Fruit fly (Drosophila melanogaster) whole organism, embryonic: ENCODE results near the gene CG42305.

Experiments used
- Abd-B ChIP-seq: fragments of 200-800 bp; sonication (Bioruptor generic); optimal IDR thresholded peaks from 2 replicates; lab custom pipeline; 2018; ENCODE audit warnings: missing biosample characterization, mild to moderate bottlenecking, missing genetic modification characterization, moderate library complexity
- BtbVII ChIP-seq: fragments of 200-800 bp; sonication (Bioruptor generic); optimal IDR thresholded peaks from 3 replicates; lab custom pipeline; 2017; ENCODE audit warnings: missing biosample characterization, mild to moderate bottlenecking, missing genetic modification characterization
- CG10209 ChIP-seq: fragments of 200-800 bp; sonication (Bioruptor generic); optimal IDR thresholded peaks from 3 replicates; lab custom pipeline; 2017; ENCODE audit warnings: missing biosample characterization, mild to moderate bottlenecking, missing genetic modification characterization, missing genetic modification reagents
- CG1024 ChIP-seq: fragments of 200-800 bp; sonication (Bioruptor generic); IDR thresholded peaks from 2 replicates; pipeline ENCODE4 v1.3.6; 2022; ENCODE audit warnings: missing biosample characterization, missing genetic modification characterization
- CG11093 ChIP-seq: fragments of 200-800 bp; sonication (Bioruptor generic); IDR thresholded peaks from 3 replicates; pipeline ENCODE4 v1.3.6; 2022; ENCODE audit warnings: missing biosample characterization, missing genetic modification characterization
- CG11504 ChIP-seq: fragments of 200-800 bp; sonication (Bioruptor generic); optimal IDR thresholded peaks from 3 replicates; lab custom pipeline; 2019; ENCODE audit warnings: missing biosample characterization, mild to moderate bottlenecking, missing genetic modification characterization, moderate library complexity
- CG14441 ChIP-seq: fragments of 200-800 bp; sonication (Bioruptor generic); IDR thresholded peaks from 2 replicates; pipeline ENCODE4 v1.3.6; 2022; ENCODE audit warnings: missing biosample characterization, missing genetic modification characterization
- CG14667 ChIP-seq: fragments of 200-800 bp; sonication (Bioruptor generic); IDR thresholded peaks from 2 replicates; pipeline ENCODE4 v1.3.6; 2022; ENCODE audit warnings: missing biosample characterization, missing genetic modification characterization
- CG14965 ChIP-seq: fragments of 200-800 bp; sonication (Bioruptor generic); optimal IDR thresholded peaks from 2 replicates; lab custom pipeline; 2016; ENCODE audit warnings: missing biosample characterization, missing genetic modification characterization, borderline replicate concordance
- CG15269 ChIP-seq: fragments of 200-800 bp; sonication (Bioruptor generic); optimal IDR thresholded peaks from 2 replicates; lab custom pipeline; 2018; ENCODE audit warnings: missing biosample characterization, mild to moderate bottlenecking, missing genetic modification characterization, moderate library complexity
- CG15601 ChIP-seq: fragments of 200-800 bp; sonication (Bioruptor generic); optimal IDR thresholded peaks from 3 replicates; lab custom pipeline; 2019; ENCODE audit warnings: missing biosample characterization, mild to moderate bottlenecking, missing genetic modification characterization, moderate library complexity
- CG1602 ChIP-seq: fragments of 200-800 bp; sonication (Bioruptor generic); optimal IDR thresholded peaks from 3 replicates; lab custom pipeline; 2016; ENCODE audit warnings: missing biosample characterization, missing genetic modification characterization
- CG18599 ChIP-seq: fragments of 200-800 bp; sonication (Bioruptor generic); optimal IDR thresholded peaks from 3 replicates; lab custom pipeline; 2017; ENCODE audit warnings: missing biosample characterization, missing genetic modification characterization, mild to moderate bottlenecking, moderate library complexity, missing genetic modification reagents
- CG31388 ChIP-seq: fragments of 200-800 bp; sonication (Bioruptor generic); optimal IDR thresholded peaks from 2 replicates; lab custom pipeline; 2016; ENCODE audit warnings: missing biosample characterization, missing genetic modification characterization
- CG32772 ChIP-seq: fragments of 200-800 bp; sonication (Bioruptor generic); IDR thresholded peaks from 2 replicates; pipeline ENCODE4 v1.3.6; 2022; ENCODE audit warnings: missing biosample characterization, missing genetic modification characterization
- CG3407 ChIP-seq: fragments of 200-800 bp; sonication (Bioruptor generic); optimal IDR thresholded peaks from 2 replicates; lab custom pipeline; 2018; ENCODE audit warnings: missing biosample characterization, mild to moderate bottlenecking, missing genetic modification characterization
- CG4328 ChIP-seq: fragments of 200-800 bp; sonication (Bioruptor generic); optimal IDR thresholded peaks from 3 replicates; lab custom pipeline; 2017; ENCODE audit warnings: missing biosample characterization, missing genetic modification reagents, missing genetic modification characterization
- CG4424 ChIP-seq: fragments of 200-800 bp; sonication (Bioruptor generic); optimal IDR thresholded peaks from 3 replicates; lab custom pipeline; 2016; ENCODE audit warnings: missing biosample characterization, missing genetic modification characterization
- CG6272 ChIP-seq: fragments of 200-800 bp; sonication (Bioruptor generic); IDR thresholded peaks from 2 replicates; pipeline ENCODE4 v1.3.6; 2022; ENCODE audit warnings: missing biosample characterization, missing genetic modification characterization
- CG7963 ChIP-seq: fragments of 200-800 bp; sonication (Bioruptor generic); IDR thresholded peaks from 3 replicates; pipeline ENCODE4 v1.3.6; 2022; ENCODE audit warnings: missing biosample characterization, missing genetic modification characterization; ENCODE audit not compliant: partially characterized antibody
- Dp ChIP-seq: fragments of 200-800 bp; sonication (Bioruptor generic); optimal IDR thresholded peaks from 2 replicates; lab custom pipeline; 2018; ENCODE audit warnings: missing biosample characterization, mild to moderate bottlenecking, missing genetic modification characterization, moderate library complexity
- E2f2 ChIP-seq: fragments of 200-800 bp; sonication (Bioruptor generic); IDR thresholded peaks from 2 replicates; pipeline ENCODE4 v1.3.6; 2022; ENCODE audit warnings: missing biosample characterization, missing genetic modification characterization
- Hsf ChIP-seq: fragments of 200-800 bp; sonication (Bioruptor generic); optimal IDR thresholded peaks from 3 replicates; lab custom pipeline; 2016; ENCODE audit warnings: missing biosample characterization, missing genetic modification characterization
- Nf-YC ChIP-seq: fragments of 200-800 bp; optimal IDR thresholded peaks from 3 replicates; lab custom pipeline; 2019; ENCODE audit warnings: missing biosample characterization, mild to moderate bottlenecking, missing genetic modification characterization, moderate library complexity
- Sox102F ChIP-seq: fragments of 200-800 bp; sonication (Bioruptor generic); optimal IDR thresholded peaks from 2 replicates; lab custom pipeline; 2018; ENCODE audit warnings: missing biosample characterization, mild to moderate bottlenecking, missing genetic modification characterization, moderate library complexity
- aop ChIP-seq: fragments of 200-800 bp; sonication (Bioruptor generic); IDR thresholded peaks from 2 replicates; pipeline ENCODE4 v1.3.6; 2022; ENCODE audit warnings: missing biosample characterization, missing genetic modification characterization
- ase ChIP-seq: fragments of 200-800 bp; sonication (Bioruptor generic); IDR thresholded peaks from 3 replicates; pipeline ENCODE4 v1.3.6; 2022; ENCODE audit warnings: missing biosample characterization, missing genetic modification characterization
- az2 ChIP-seq: fragments of 200-800 bp; sonication (Bioruptor generic); optimal IDR thresholded peaks from 3 replicates; lab custom pipeline; 2016; ENCODE audit warnings: missing biosample characterization, missing genetic modification characterization
- cato ChIP-seq: fragments of 200-800 bp; sonication (Bioruptor generic); optimal IDR thresholded peaks from 2 replicates; lab custom pipeline; 2016; ENCODE audit warnings: missing biosample characterization, missing genetic modification characterization, borderline replicate concordance
- exex ChIP-seq: fragments of 200-800 bp; sonication (Bioruptor generic); optimal IDR thresholded peaks from 4 replicates; lab custom pipeline; 2018; ENCODE audit warnings: missing biosample characterization, mild to moderate bottlenecking, missing genetic modification characterization, moderate library complexity
- fd102C ChIP-seq: fragments of 200-800 bp; sonication (Bioruptor generic); optimal IDR thresholded peaks from 2 replicates; lab custom pipeline; 2018; ENCODE audit warnings: missing biosample characterization, mild to moderate bottlenecking, missing genetic modification characterization, moderate library complexity
- ftz-f1 ChIP-seq: fragments of 200-800 bp; sonication (Bioruptor generic); optimal IDR thresholded peaks from 2 replicates; lab custom pipeline; 2016; ENCODE audit warnings: missing biosample characterization, missing genetic modification characterization
- fu2 ChIP-seq: fragments of 200-800 bp; sonication (Bioruptor generic); optimal IDR thresholded peaks from 2 replicates; lab custom pipeline; 2016; ENCODE audit warnings: missing biosample characterization, missing genetic modification characterization
- lbe ChIP-seq: fragments of 200-800 bp; sonication (Bioruptor generic); optimal IDR thresholded peaks from 2 replicates; lab custom pipeline; 2016; ENCODE audit warnings: missing biosample characterization, mild to moderate bottlenecking, missing genetic modification characterization
- lov ChIP-seq, 2 experiments: fragments of 200-800 bp in 1 of 2; fragments of >200 bp in 1 of 2; sonication (Bioruptor generic) in 1 of 2; IDR thresholded peaks in 1 of 2; optimal IDR thresholded peaks in 1 of 2; 2 replicates in 1 of 2; 3 replicates in 1 of 2; pipeline versions ENCODE4 v1.3.6 to Lab custom; 2017 to 2022; ENCODE audit warnings: missing biosample characterization in 1 of 2, missing genetic modification characterization in 1 of 2
- luna ChIP-seq: fragments of 200-800 bp; sonication (Bioruptor generic); optimal IDR thresholded peaks from 2 replicates; lab custom pipeline; 2016; ENCODE audit warnings: missing biosample characterization, missing genetic modification characterization
- nerfin-1 ChIP-seq: fragments of 200-800 bp; sonication (Bioruptor generic); optimal IDR thresholded peaks from 3 replicates; lab custom pipeline; 2019; ENCODE audit warnings: missing biosample characterization, mild to moderate bottlenecking, missing genetic modification characterization, moderate library complexity
- p53 ChIP-seq: fragments of 200-800 bp; sonication (Bioruptor generic); optimal IDR thresholded peaks from 2 replicates; lab custom pipeline; 2016; ENCODE audit warnings: missing biosample characterization, missing genetic modification characterization
- pnt ChIP-seq: fragments of 200-800 bp; sonication (Bioruptor generic); optimal IDR thresholded peaks from 3 replicates; lab custom pipeline; 2016; ENCODE audit warnings: missing biosample characterization, missing genetic modification characterization
- sd ChIP-seq: fragments of 200-800 bp; sonication (Bioruptor generic); optimal IDR thresholded peaks from 3 replicates; lab custom pipeline; 2018; ENCODE audit warnings: missing biosample characterization, mild to moderate bottlenecking, missing genetic modification characterization, moderate library complexity
- stwl ChIP-seq: fragments of 200-800 bp; sonication (Bioruptor generic); optimal IDR thresholded peaks from 3 replicates; lab custom pipeline; 2018; ENCODE audit warnings: missing biosample characterization, mild to moderate bottlenecking, missing genetic modification characterization, moderate library complexity
- tio ChIP-seq: fragments of 200-800 bp; sonication (Bioruptor generic); optimal IDR thresholded peaks from 2 replicates; lab custom pipeline; 2017; ENCODE audit warnings: missing biosample characterization, missing genetic modification characterization, inconsistent platforms
- trh ChIP-seq: fragments of 200-800 bp; sonication (Bioruptor generic); optimal IDR thresholded peaks from 2 replicates; lab custom pipeline; 2016; ENCODE audit warnings: missing biosample characterization, missing genetic modification characterization
- ttk ChIP-seq: fragments of 200-800 bp; sonication (Bioruptor generic); IDR thresholded peaks from 2 replicates; pipeline ENCODE4 v2.1.2; 2022; ENCODE audit warnings: missing biosample characterization, missing genetic modification characterization
- zf30C ChIP-seq: fragments of 200-800 bp; sonication (Bioruptor generic); optimal IDR thresholded peaks from 3 replicates; lab custom pipeline; 2018; ENCODE audit warnings: missing biosample characterization, mild to moderate bottlenecking, missing genetic modification characterization

CG42305 gene

DNA sequence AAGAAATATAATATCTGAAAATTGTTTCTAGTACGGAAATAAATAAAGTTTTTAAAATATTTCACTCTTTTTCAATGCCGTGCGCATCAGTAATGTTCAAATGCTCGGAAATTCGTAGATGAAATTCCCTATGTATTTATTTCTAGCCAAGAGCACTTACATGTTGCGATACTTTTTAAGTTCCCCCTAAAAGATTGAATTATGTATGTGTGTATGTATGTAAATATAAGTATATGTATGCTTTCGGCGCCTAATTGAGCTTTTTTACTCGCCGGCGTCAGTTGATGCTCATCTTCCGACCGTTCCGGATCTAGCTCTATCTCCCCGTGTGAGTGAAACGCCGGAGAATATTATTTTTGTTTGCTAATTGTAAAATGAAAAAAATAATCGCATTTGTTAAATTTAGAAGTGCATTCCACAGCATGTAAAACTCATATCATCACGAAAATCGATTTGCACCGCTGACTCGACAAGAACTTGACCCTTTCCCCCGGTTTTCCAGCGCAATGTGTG is 14.1 kb downstream of the CG42305 start, which contains the start of gene Ugt36E1 (continued):
- no peak for TF ChIP-seq CG15601 (tag; lab: Kevin White, UChicago)
- TF ChIP-seq ttk = no peak
- no peak for TF ChIP-seq az2 (GFP tag; lab: Kevin White, UChicago)
- TF ChIP-seq CG18599 (GFP tag; lab: Kevin White, UChicago) = no peak
- peak; percentile 10 for TF ChIP-seq sd (tag; lab: Kevin White, UChicago)
- TF ChIP-seq CG11504 (tag; lab: Kevin White, UChicago) = peak; percentile 62
- no peak for TF ChIP-seq CG7963 (GFP tag; lab: Robert Waterston, UW)
- TF ChIP-seq ase (GFP tag; lab: Robert Waterston, UW) = no peak
- no peak for TF ChIP-seq pnt (GFP tag; lab: Kevin White, UChicago)
- TF ChIP-seq CG14965 (GFP tag; lab: Kevin White, UChicago) = no peak

DNA sequence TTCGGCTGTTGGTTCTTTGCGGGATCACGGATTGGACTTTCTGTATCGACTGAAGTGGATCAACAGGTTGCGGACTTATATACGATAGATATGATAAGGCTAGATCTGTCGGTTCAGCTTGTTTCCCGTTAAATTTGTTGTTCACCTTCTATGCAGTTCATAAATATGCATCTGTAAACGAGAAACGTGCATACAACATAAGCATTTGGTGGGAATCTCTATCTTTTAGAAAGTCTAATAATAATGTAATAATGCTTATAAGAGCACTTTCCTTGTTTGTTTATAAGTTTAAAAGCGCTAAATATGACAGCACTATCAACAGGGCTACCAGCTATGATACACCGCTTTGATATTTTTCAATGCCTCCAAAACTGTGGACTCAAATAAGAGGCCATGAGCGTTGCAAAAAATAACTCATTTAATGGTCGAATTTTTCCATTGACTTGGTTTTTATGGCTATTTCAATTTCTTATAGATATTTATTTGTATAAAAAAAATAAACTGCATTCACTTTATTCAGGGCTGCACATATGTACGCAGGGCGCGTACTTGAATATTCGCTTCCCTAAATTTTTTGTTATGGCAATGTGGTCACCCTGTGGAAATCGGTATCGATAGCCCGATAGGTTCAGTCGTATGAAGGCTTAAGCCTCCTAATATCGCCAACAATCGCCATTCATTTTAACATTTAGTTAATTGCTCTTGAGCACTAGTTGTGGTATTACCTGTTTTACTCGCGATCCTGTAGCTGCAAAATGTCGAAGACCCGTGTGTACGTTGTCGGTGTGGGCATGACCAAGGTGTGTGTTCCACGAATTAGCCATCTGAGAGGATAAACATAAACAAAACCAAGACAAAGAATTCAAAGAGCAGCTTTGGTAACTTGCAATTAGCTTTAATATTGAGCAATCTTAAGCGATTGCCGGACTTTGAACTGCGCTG is 18.4 kb downstream of the CG42305 start, which contains the start of the genes CG17597 and ScpX:
Gene CG17597, minus strand, starts transcription at position 567 of the 942 bp plus-strand sequence.
Gene ScpX, plus strand, starts transcription at position 643 of the 942 bp plus-strand sequence.
- TF ChIP-seq CG31388 (peak; percentile 19), lov (optimal IDR thresholded peaks at IDR 0.05; lab: Kevin White, UChicago) (no peak), lov (GFP tag; IDR thresholded peaks at IDR 0.05; lab: Robert Waterston, UW) (no peak), cato (GFP tag; lab: Kevin White, UChicago) (peak; percentile 15), CG6272 (GFP tag; lab: Robert Waterston, UW) (peak; percentile 45; the same call in 1 of the 2 replicates), aop (no peak), lbe (GFP tag; lab: Kevin White, UChicago) (no peak), CG4424 (GFP tag; lab: Kevin White, UChicago) (peak; percentile 71), BtbVII (GFP tag; lab: Kevin White, UChicago) (peak; percentile 38), zf30C (GFP tag; lab: Kevin White, UChicago) (no peak), Hsf (GFP tag; lab: Kevin White, UChicago) (peak; percentile 78), CG11093 (GFP tag; lab: Robert Waterston, UW) (no peak), Abd-B (GFP tag; lab: Kevin White, UChicago) (peak; percentile 69), CG3407 (GFP tag; lab: Kevin White, UChicago) (peak; percentile 42), p53 (GFP tag; lab: Kevin White, UChicago) (peak; percentile 28), Dp (peak; percentile 85), tio (GFP tag; lab: Kevin White, UChicago) (no peak), CG10209 (GFP tag; lab: Kevin White, UChicago) (peak; percentile 22), fd102C (GFP tag; lab: Kevin White, UChicago) (peak; percentile 47), stwl (tag; lab: Kevin White, UChicago) (peak; percentile 94), Sox102F (GFP tag; lab: Kevin White, UChicago) (peak; percentile 59), ftz-f1 (GFP tag; lab: Kevin White, UChicago) (no peak), nerfin-1 (tag; lab: Kevin White, UChicago) (peak; percentile 11), fu2 (GFP tag; lab: Kevin White, UChicago) (peak; percentile 41), CG14667 (GFP tag; lab: Robert Waterston, UW) (no peak), CG14441 (peak; percentile 52; the same call in 1 of the 2 replicates), CG7963 (GFP tag; lab: Robert Waterston, UW) (peak; percentile 88), CG4328 (GFP tag; lab: Kevin White, UChicago) (peak; percentile 29), trh (GFP tag; lab: Kevin White, UChicago) (no peak), luna (GFP tag; lab: Kevin White, UChicago) (no peak), E2f2 (GFP tag; lab: Robert Waterston, UW) (peak; percentile 92), CG1602 (GFP tag; lab: Kevin White, UChicago) (peak; percentile 65), exex (tag; lab: Kevin White, UChicago) (peak; percentile 26), CG1024 (GFP tag; lab: Robert Waterston, UW) (peak; percentile 23), CG32772 (GFP tag; lab: Robert Waterston, UW) (peak; percentile 39; the same call in 1 of the 2 replicates), Nf-YC (tag; lab: Kevin White, UChicago) (peak; percentile 59), CG15269 (tag; lab: Kevin White, UChicago) (peak; percentile 70)
